Worm (Caenorhabditis elegans) whole organism, young adult: ENCODE data around the gene cut-4.

Experiments used
- B0019.2 ChIP-seq: fragments of 200-800 bp; sonication (Bioruptor generic); conservative IDR thresholded peaks from 2 replicates; pipeline ENCODE4 v1.3.6; 2022; ENCODE audit warnings: missing genetic modification reagents, missing genetic modification characterization, missing compliant biosample characterization
- C06A6.2 ChIP-seq: fragments of 200-800 bp; sonication (Bioruptor generic); conservative IDR thresholded peaks from 2 replicates; pipeline ENCODE4 v1.3.6; 2022; ENCODE audit warnings: missing genetic modification characterization, missing compliant biosample characterization
- F10E7.11 ChIP-seq: sonication (generic microtip); optimal IDR thresholded peaks from 2 replicates; lab custom pipeline; 2017; ENCODE audit warnings: mild to moderate bottlenecking, missing genetic modification characterization, moderate library complexity, missing compliant biosample characterization
- F33H1.4 ChIP-seq: fragments of 200-800 bp; sonication (Bioruptor generic); IDR thresholded peaks from 2 replicates; pipeline ENCODE4 v1.3.6; 2022; ENCODE audit warnings: missing genetic modification reagents, missing genetic modification characterization, missing compliant biosample characterization
- F37B4.10 ChIP-seq: fragments of 200-800 bp; sonication (Bioruptor generic); IDR thresholded peaks from 2 replicates; pipeline ENCODE4 v1.3.6; 2022; ENCODE audit warnings: missing genetic modification characterization, missing compliant biosample characterization
- F49E8.2 ChIP-seq: sonication (generic microtip); optimal IDR thresholded peaks from 3 replicates; lab custom pipeline; 2017; ENCODE audit warnings: missing genetic modification characterization, mild to moderate bottlenecking, missing compliant biosample characterization, antibody characterized with exemption, moderate library complexity; ENCODE audit not compliant: insufficient read depth
- K11D2.4 ChIP-seq: fragments of 200-800 bp; sonication (Bioruptor generic); IDR thresholded peaks from 2 replicates; pipeline ENCODE4 v1.3.6; 2022; ENCODE audit warnings: missing genetic modification reagents, missing genetic modification characterization, missing compliant biosample characterization
- T07F8.4 ChIP-seq: sonication (generic microtip); optimal IDR thresholded peaks from 2 replicates; lab custom pipeline; 2016; ENCODE audit warnings: mild to moderate bottlenecking, missing genetic modification characterization, moderate library complexity, missing compliant biosample characterization
- Y53G8AR.9 ChIP-seq: fragments of 200-800 bp; sonication (Bioruptor generic); conservative IDR thresholded peaks from 2 replicates; pipeline ENCODE4 v1.3.6; 2022; ENCODE audit warnings: missing genetic modification reagents, missing genetic modification characterization, missing compliant biosample characterization
- ama-1 ChIP-seq, 3 experiments: fragments of 150-350 bp in 1 of 3; sonication (generic microtip) in 2 of 3; optimal IDR thresholded peaks; 2 replicates each; lab custom pipeline; 2014 to 2018; ENCODE audit warnings: missing biosample characterization in 2 of 3, missing genetic modification characterization in 2 of 3, missing genetic modification reagents in 2 of 3
- aptf-2 ChIP-seq: fragments of 200-800 bp; sonication (Bioruptor generic); conservative IDR thresholded peaks from 2 replicates; pipeline ENCODE4 v1.3.6; 2022; ENCODE audit warnings: missing genetic modification reagents, missing genetic modification characterization, missing compliant biosample characterization
- attf-5 ChIP-seq: fragments of 200-800 bp; sonication (Bioruptor generic); optimal IDR thresholded peaks from 2 replicates; lab custom pipeline; 2018; ENCODE audit warnings: mild to moderate bottlenecking, missing genetic modification characterization, missing compliant biosample characterization
- cebp-1 ChIP-seq, 2 experiments: fragments of 200-800 bp in 1 of 2; sonication (Bioruptor generic) in 1 of 2; sonication (generic microtip) in 1 of 2; IDR thresholded peaks in 1 of 2; optimal IDR thresholded peaks in 1 of 2; 2 replicates each; pipeline versions ENCODE4 v1.3.6 to Lab custom; 2017 to 2022; ENCODE audit warnings: missing compliant biosample characterization in 2 of 2, missing genetic modification characterization in 2 of 2, mild to moderate bottlenecking in 1 of 2, missing genetic modification reagents in 1 of 2, moderate library complexity in 1 of 2
- dpff-1 ChIP-seq: sonication (generic microtip); optimal IDR thresholded peaks from 2 replicates; lab custom pipeline; 2017; ENCODE audit warnings: mild to moderate bottlenecking, missing genetic modification characterization, missing compliant biosample characterization
- dpl-1 ChIP-seq: fragments of 150-350 bp; optimal IDR thresholded peaks from 2 replicates; lab custom pipeline; 2014; ENCODE audit warnings: missing biosample characterization, missing genetic modification reagents, missing genetic modification characterization
- egrh-3 ChIP-seq: fragments of 200-800 bp; sonication (Bioruptor generic); IDR thresholded peaks from 2 replicates; pipeline ENCODE4 v1.3.6; 2022; ENCODE audit warnings: missing genetic modification reagents, missing genetic modification characterization, missing compliant biosample characterization
- ekl-4 ChIP-seq: fragments of 200-800 bp; sonication (Bioruptor generic); IDR thresholded peaks from 2 replicates; pipeline ENCODE4 v1.3.6; 2022; ENCODE audit warnings: missing genetic modification reagents, missing genetic modification characterization, missing compliant biosample characterization
- fkh-3 ChIP-seq: sonication (generic microtip); optimal IDR thresholded peaks from 2 replicates; lab custom pipeline; 2016; ENCODE audit warnings: mild to moderate bottlenecking, missing genetic modification characterization, missing compliant biosample characterization
- lin-35 ChIP-seq, 3 experiments: fragments of 150-350 bp in 2 of 3; sonication (generic microtip) in 1 of 3; optimal IDR thresholded peaks; 2 replicates each; lab custom pipeline; 2014 to 2018; ENCODE audit warnings: missing biosample characterization in 3 of 3, missing genetic modification characterization in 3 of 3, missing genetic modification reagents in 3 of 3
- lin-54 ChIP-seq: fragments of 200-800 bp; sonication (Bioruptor generic); optimal IDR thresholded peaks from 2 replicates; lab custom pipeline; 2018; ENCODE audit warnings: mild to moderate bottlenecking, missing genetic modification characterization, missing compliant biosample characterization
- lsl-1 ChIP-seq: fragments of 200-800 bp; sonication (Bioruptor generic); optimal IDR thresholded peaks from 2 replicates; lab custom pipeline; 2018; ENCODE audit warnings: mild to moderate bottlenecking, missing genetic modification characterization, moderate library complexity, missing compliant biosample characterization
- madf-10 ChIP-seq: sonication (generic microtip); optimal IDR thresholded peaks from 2 replicates; lab custom pipeline; 2016; ENCODE audit warnings: mild to moderate bottlenecking, missing genetic modification characterization, missing compliant biosample characterization
- madf-3 ChIP-seq: fragments of 200-800 bp; sonication (Bioruptor generic); IDR thresholded peaks from 2 replicates; pipeline ENCODE4 v1.3.6; 2022; ENCODE audit warnings: missing genetic modification reagents, missing genetic modification characterization, missing compliant biosample characterization
- madf-6 ChIP-seq: fragments of 200-800 bp; sonication (Bioruptor generic); IDR thresholded peaks from 2 replicates; pipeline ENCODE4 v1.3.6; 2022; ENCODE audit warnings: missing genetic modification reagents, missing genetic modification characterization, missing compliant biosample characterization
- madf-8 ChIP-seq: fragments of 200-800 bp; sonication (Bioruptor generic); conservative IDR thresholded peaks from 2 replicates; pipeline ENCODE4 v1.3.6; 2022; ENCODE audit warnings: missing genetic modification reagents, missing genetic modification characterization, missing compliant biosample characterization
- mcd-1 ChIP-seq: fragments of 200-800 bp; sonication (Bioruptor generic); IDR thresholded peaks from 2 replicates; pipeline ENCODE4 v1.3.6; 2022; ENCODE audit warnings: missing genetic modification reagents, missing genetic modification characterization, missing compliant biosample characterization
- mxl-1 ChIP-seq: sonication (generic microtip); optimal IDR thresholded peaks from 2 replicates; lab custom pipeline; 2016; ENCODE audit warnings: missing genetic modification characterization, missing compliant biosample characterization
- nhr-120 ChIP-seq: fragments of 200-800 bp; sonication (Bioruptor generic); IDR thresholded peaks from 2 replicates; pipeline ENCODE4 v1.3.6; 2022; ENCODE audit warnings: missing genetic modification characterization, missing compliant biosample characterization
- nhr-27 ChIP-seq: fragments of 200-800 bp; sonication (Bioruptor generic); optimal IDR thresholded peaks from 2 replicates; lab custom pipeline; 2018; ENCODE audit warnings: mild to moderate bottlenecking, missing genetic modification characterization, moderate library complexity, missing compliant biosample characterization
- nhr-90 ChIP-seq: sonication (generic microtip); optimal IDR thresholded peaks from 2 replicates; lab custom pipeline; 2016; ENCODE audit warnings: missing genotype, mild to moderate bottlenecking, missing genetic modification characterization, missing compliant biosample characterization
- pbrm-1 ChIP-seq: fragments of 200-800 bp; sonication (Bioruptor generic); IDR thresholded peaks from 2 replicates; pipeline ENCODE4 v1.3.6; 2022; ENCODE audit warnings: missing genetic modification reagents, missing genetic modification characterization, missing compliant biosample characterization
- repo-1 ChIP-seq: sonication (generic microtip); optimal IDR thresholded peaks from 2 replicates; lab custom pipeline; 2017; ENCODE audit warnings: mild to moderate bottlenecking, missing genetic modification characterization, missing compliant biosample characterization
- sea-2 ChIP-seq: fragments of 200-800 bp; sonication (Bioruptor generic); IDR thresholded peaks from 2 replicates; pipeline ENCODE4 v1.3.6; 2022; ENCODE audit warnings: missing genetic modification characterization, missing compliant biosample characterization
- somi-1 ChIP-seq: fragments of 200-800 bp; sonication (Bioruptor generic); optimal IDR thresholded peaks from 2 replicates; lab custom pipeline; 2018; ENCODE audit warnings: mild to moderate bottlenecking, missing genetic modification characterization, missing compliant biosample characterization
- sptf-2 ChIP-seq: fragments of 200-800 bp; sonication (Bioruptor generic); optimal IDR thresholded peaks from 2 replicates; lab custom pipeline; 2018; ENCODE audit warnings: mild to moderate bottlenecking, missing genetic modification characterization, missing compliant biosample characterization
- tbp1 ChIP-seq: fragments of 200-800 bp; sonication (Bioruptor generic); optimal IDR thresholded peaks from 2 replicates; lab custom pipeline; 2018; ENCODE audit warnings: mild to moderate bottlenecking, missing genetic modification characterization, missing compliant biosample characterization
- tbx-9 ChIP-seq: sonication (generic microtip); optimal IDR thresholded peaks from 2 replicates; lab custom pipeline; 2016; ENCODE audit warnings: borderline replicate concordance, missing genetic modification characterization, inconsistent platforms, missing compliant biosample characterization
- unc-130 ChIP-seq: sonication (generic microtip); optimal IDR thresholded peaks from 2 replicates; lab custom pipeline; 2016; ENCODE audit warnings: missing genetic modification reagents, missing genetic modification characterization, missing compliant biosample characterization
- zfh-2 ChIP-seq: fragments of 200-800 bp; sonication (Bioruptor generic); conservative IDR thresholded peaks from 2 replicates; pipeline ENCODE4 v1.3.6; 2022; ENCODE audit warnings: missing genetic modification reagents, missing genetic modification characterization, missing compliant biosample characterization

The cut-4 gene

DNA sequence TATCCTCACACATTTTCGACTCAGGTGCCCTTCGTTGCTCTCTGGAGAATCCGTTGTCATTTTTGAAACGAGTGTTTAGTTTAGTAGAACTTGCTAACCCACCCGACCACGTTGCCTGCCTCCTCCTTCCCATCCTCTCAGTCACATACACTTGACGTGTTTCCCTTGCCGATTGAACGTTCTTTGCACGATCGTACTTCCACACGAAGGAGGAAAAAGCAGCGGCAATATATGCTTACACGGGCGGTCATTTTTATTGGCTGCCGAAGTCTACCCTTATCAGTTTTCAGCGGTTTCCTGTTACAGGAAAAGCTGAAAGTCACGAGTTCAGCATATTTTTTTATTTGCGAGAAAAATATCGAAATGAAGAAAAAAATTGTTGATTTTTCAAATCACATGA, 46.2 kb upstream of the cut-4 start (continued):
- TF ChIP-seq tbp1 (GFP tag; lab: Kevin White, UChicago): peak; percentile 35

DNA sequence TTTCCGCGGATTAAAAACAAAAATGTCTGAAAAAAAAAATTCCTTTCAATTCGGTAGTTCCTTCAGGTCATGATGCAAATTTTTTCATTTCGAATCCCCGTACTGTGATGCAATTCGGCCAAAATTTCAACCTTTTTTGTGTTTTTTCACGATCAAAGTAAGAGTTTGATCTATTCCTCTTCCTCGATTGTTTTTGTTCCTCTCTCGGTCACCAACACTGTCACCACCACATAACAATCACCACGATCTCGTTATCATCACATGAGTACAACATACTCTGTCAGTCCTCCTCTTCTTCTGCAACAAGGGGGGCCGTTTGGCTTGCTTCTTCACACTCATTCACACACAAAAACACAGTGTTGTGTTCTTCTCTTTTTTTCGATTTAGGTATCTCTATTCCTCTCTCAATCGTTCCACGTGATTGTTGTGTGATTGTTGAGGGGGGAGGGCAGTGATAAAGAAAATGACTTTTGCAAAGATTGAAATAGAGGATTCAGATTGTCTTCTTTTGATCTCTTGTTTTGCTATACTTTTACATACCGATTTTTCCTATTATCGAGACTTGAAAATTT, 45.6 kb upstream of the cut-4 start:
- TF ChIP-seq fkh-3 (tag; lab: Kevin White, UChicago) (no peak), tbp1 (GFP tag; lab: Kevin White, UChicago) (peak; percentile 19), lin-35 (GFP tag; optimal IDR thresholded peaks at IDR 0.05; lab: Kevin White, UChicago) (peak in 1 of 3 experiments; percentile 65), C06A6.2 (GFP tag; lab: Robert Waterston, UW) (peak; percentile 44; the same call in 1 of the 2 replicates), mxl-1 (tag; lab: Kevin White, UChicago) (no peak), somi-1 (GFP tag; lab: Kevin White, UChicago) (peak; percentile 66), cebp-1 (GFP tag; IDR thresholded peaks at IDR 0.05; lab: Robert Waterston, UW) (no peak), cebp-1 (tag; optimal IDR thresholded peaks at IDR 0.05; lab: Kevin White, UChicago) (peak; percentile 13), attf-5 (GFP tag; lab: Kevin White, UChicago) (peak; percentile 7), egrh-3 (GFP tag; lab: Robert Waterston, UW) (0 out of 2 replicates have a peak, but pooled peaks have one; percentile 5)

DNA sequence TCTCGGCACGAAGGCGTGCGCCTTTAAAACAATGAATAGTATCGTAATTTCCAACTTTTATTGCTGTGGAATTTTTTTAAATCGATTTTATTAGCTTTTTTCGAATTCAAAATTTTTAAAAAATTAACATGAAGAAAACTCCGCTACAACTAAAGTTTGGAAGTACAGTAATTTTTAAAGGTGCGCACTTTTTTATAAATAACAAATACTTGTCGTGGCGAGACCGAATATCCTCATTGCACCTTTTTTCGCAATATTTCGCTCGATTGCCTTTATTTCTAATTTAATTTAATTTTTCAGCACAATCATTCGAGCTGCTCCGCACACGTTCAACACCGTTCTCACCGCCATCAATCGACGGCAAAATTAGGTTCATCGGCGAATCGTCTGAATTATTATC, 45.1 kb upstream of the cut-4 start, which contains the start of the genes T09F3.2 and T09F3.7:
T09F3.2 (plus strand) TSS at position 301 of the 400 bp plus-strand sequence.
T09F3.7 (plus strand) TSS at position 315 of the 400 bp plus-strand sequence.
- TF ChIP-seq nhr-90 (tag; lab: Kevin White, UChicago) (no peak), dpff-1 (tag; lab: Kevin White, UChicago) (no peak), ama-1 (optimal IDR thresholded peaks at IDR 0.05; lab: Kevin White, UChicago) (no peak), ama-1 (GFP tag; optimal IDR thresholded peaks at IDR 0.05; lab: Kevin White, UChicago) (no peak), pbrm-1 (GFP tag; lab: Robert Waterston, UW) (no peak), aptf-2 (no peak)

DNA sequence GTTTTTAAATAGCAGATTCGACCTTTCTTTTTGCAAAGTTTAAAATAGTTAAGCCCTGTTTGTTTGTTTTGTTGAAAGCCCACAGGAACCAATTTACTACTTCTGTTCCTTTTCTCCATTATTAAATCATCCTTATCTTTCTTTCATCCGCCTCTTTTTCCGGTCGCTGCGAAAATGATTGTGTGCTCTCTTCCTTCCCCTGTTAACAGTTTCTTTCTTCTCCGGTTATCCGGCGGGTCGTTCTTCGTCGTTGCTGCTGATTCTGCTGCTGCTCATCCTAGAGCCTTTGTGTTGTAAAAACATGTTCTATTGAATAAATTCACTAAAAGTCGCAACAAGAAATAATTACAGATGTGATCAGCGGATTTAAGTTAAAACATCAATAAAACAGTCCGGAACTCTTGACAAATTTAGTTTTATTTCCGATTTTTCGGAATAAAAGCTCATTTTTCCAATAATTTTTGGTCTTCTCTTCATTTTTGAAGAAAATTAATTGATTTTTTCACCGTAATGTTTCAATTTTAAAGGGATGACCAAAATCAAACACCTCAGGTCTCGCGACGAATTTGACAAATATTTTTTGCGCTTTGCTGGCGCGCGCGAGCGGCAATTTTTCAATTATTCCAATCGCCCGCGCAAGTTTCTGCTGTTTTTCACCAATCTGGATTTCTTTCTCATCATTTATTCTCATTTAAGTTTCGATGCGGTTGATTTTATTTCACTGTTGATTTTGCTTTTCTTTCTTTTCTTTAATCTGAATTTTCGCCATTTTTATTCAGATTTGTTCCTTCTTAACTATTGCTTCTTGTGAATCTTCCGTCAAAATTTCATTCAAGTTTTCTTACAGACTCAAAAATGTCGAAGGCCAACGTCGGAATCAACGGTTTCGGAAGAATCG, 42.4 kb upstream of the cut-4 start, which contains the start of gene gpd-1:
gpd-1 (plus strand) TSS at position 848 of the 898 bp plus-strand sequence.
- no peak for TF ChIP-seq sea-2
- TF ChIP-seq nhr-120 (GFP tag; lab: Robert Waterston, UW): no peak
- TF ChIP-seq madf-10 (tag; lab: Kevin White, UChicago): peak; percentile 14
- TF ChIP-seq madf-6: peak; percentile 99
- TF ChIP-seq zfh-2 (GFP tag; lab: Robert Waterston, UW): no peak
- TF ChIP-seq dpl-1: peak; percentile 94
- TF ChIP-seq nhr-27 (tag; lab: Kevin White, UChicago): no peak
- TF ChIP-seq Y53G8AR.9: peak; percentile 81; the same call in 1 of the 2 replicates
- TF ChIP-seq tbx-9 (tag; lab: Kevin White, UChicago): no peak
- peak; percentile 78; the same call in 1 of the 2 replicates for TF ChIP-seq madf-3 (GFP tag; lab: Robert Waterston, UW)
- 0 out of 2 replicates have a peak, but pooled peaks have one; percentile 6 for TF ChIP-seq egrh-3 (GFP tag; lab: Robert Waterston, UW)
- peak; percentile 62; the same call in 1 of the 2 replicates for TF ChIP-seq ekl-4
- TF ChIP-seq K11D2.4 (GFP tag; lab: Robert Waterston, UW): no peak
- peak; percentile 55 for TF ChIP-seq tbp1 (GFP tag; lab: Kevin White, UChicago)
- TF ChIP-seq F33H1.4: peak; percentile 97
- TF ChIP-seq lsl-1 (GFP tag; lab: Kevin White, UChicago): peak; percentile 85
- TF ChIP-seq T07F8.4 (tag; lab: Kevin White, UChicago): no peak
- TF ChIP-seq unc-130 (GFP tag; lab: Kevin White, UChicago): peak; percentile 82
- TF ChIP-seq mcd-1 (GFP tag; lab: Robert Waterston, UW): peak; percentile 62
- TF ChIP-seq B0019.2: peak; percentile 93
- TF ChIP-seq lin-54 (GFP tag; lab: Kevin White, UChicago): peak; percentile 83
- no peak for TF ChIP-seq sptf-2 (GFP tag; lab: Kevin White, UChicago)
- peak; percentile 10 for TF ChIP-seq repo-1 (tag; lab: Kevin White, UChicago)
- TF ChIP-seq F10E7.11 (tag; lab: Kevin White, UChicago): peak; percentile 53
- TF ChIP-seq madf-8 (GFP tag; lab: Robert Waterston, UW): peak; percentile 96
- no peak for TF ChIP-seq nhr-90 (tag; lab: Kevin White, UChicago)
- TF ChIP-seq F37B4.10: no peak
- peak; percentile 62 for TF ChIP-seq F49E8.2
